Worm (Caenorhabditis elegans): ENCODE measurements around the gene glb-24.

DNA sequence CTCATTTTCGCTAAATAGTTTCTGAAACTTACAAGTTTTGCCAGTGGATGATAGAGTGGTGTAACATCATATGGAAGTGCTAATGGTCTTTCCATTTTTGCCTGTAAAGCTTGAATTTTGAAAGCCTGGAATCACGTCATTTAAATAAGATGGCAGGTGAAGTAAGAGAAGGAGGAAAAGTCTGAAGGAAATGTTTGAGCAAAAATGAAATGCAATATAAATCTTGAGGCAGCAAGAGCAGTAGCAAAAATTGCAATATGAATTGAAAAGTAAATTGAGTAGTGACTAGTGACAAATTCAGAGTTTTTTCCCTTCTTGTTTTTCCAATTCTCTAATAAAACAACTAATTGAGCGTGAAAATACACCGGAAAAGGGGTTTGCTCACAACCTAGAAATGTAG lies at the start of gene glb-24:
- no peak for TF ChIP-seq W03F9.2 (tag; optimal IDR thresholded peaks at IDR 0.05)
- TF ChIP-seq him-1 (tag; optimal IDR thresholded peaks at IDR 0.05) = no peak
